Worm (Caenorhabditis elegans) whole organism, L4 larva: ENCODE results near the gene B0250.7.

ENCODE experiments used
- F26F4.8 ChIP-seq: fragments of 200-800 bp; sonication (Bioruptor generic); conservative IDR thresholded peaks from 2 replicates; pipeline ENCODE4 v1.3.6; 2022; ENCODE audit warnings: missing genetic modification characterization, missing compliant biosample characterization
- F44E2.7 ChIP-seq: fragments of 200-800 bp; sonication (Bioruptor generic); IDR thresholded peaks from 2 replicates; pipeline ENCODE4 v2.1.2; 2022; ENCODE audit warnings: missing genetic modification characterization, missing compliant biosample characterization
- T20F7.1 ChIP-seq: fragments of 200-800 bp; sonication (Bioruptor generic); optimal IDR thresholded peaks from 2 replicates; lab custom pipeline; 2018; ENCODE audit warnings: mild to moderate bottlenecking, missing genetic modification characterization, missing compliant biosample characterization
- Y105C5A.15 ChIP-seq: fragments of 200-800 bp; sonication (Bioruptor generic); IDR thresholded peaks from 2 replicates; pipeline ENCODE4 v1.3.6; 2022; ENCODE audit warnings: missing genetic modification characterization, missing compliant biosample characterization
- Y48G9A.11 ChIP-seq: fragments of 200-800 bp; sonication (Bioruptor generic); IDR thresholded peaks from 2 replicates; pipeline ENCODE4 v1.3.6; 2022; ENCODE audit warnings: missing genetic modification reagents, missing genetic modification characterization, missing compliant biosample characterization
- ZK337.2 ChIP-seq: fragments of 200-800 bp; sonication (Bioruptor generic); IDR thresholded peaks from 2 replicates; pipeline ENCODE4 v1.3.6; 2022; ENCODE audit warnings: missing genetic modification reagents, missing genetic modification characterization, missing compliant biosample characterization
- ama-1 ChIP-seq: fragments of 150-350 bp; optimal IDR thresholded peaks from 2 replicates; lab custom pipeline; 2014; ENCODE audit warnings: inconsistent platforms, mixed read lengths
- arid-1 ChIP-seq: fragments of 200-800 bp; sonication (Bioruptor generic); conservative IDR thresholded peaks from 2 replicates; pipeline ENCODE4 v1.3.6; 2022; ENCODE audit warnings: missing genetic modification reagents, missing genetic modification characterization, missing compliant biosample characterization
- ceh-32 ChIP-seq: sonication (generic microtip); optimal IDR thresholded peaks from 2 replicates; lab custom pipeline; 2016; ENCODE audit warnings: mild to moderate bottlenecking, missing genetic modification characterization, missing compliant biosample characterization; ENCODE audit not compliant: poor library complexity
- ceh-62 ChIP-seq: sonication (generic microtip); optimal IDR thresholded peaks from 2 replicates; lab custom pipeline; 2017; ENCODE audit warnings: missing biosample characterization, missing genetic modification characterization
- cey-2 ChIP-seq: sonication (generic microtip); optimal IDR thresholded peaks from 3 replicates; lab custom pipeline; 2017; ENCODE audit warnings: missing genetic modification characterization, mild to moderate bottlenecking, missing compliant biosample characterization, antibody characterized with exemption, borderline replicate concordance; ENCODE audit not compliant: insufficient read depth
- ctbp-1 ChIP-seq: fragments of 200-800 bp; sonication (Bioruptor generic); IDR thresholded peaks from 2 replicates; pipeline ENCODE4 v1.3.6; 2022; ENCODE audit warnings: missing genetic modification reagents, missing genetic modification characterization, missing compliant biosample characterization
- daf-16 ChIP-seq, 3 experiments: sonication (generic microtip); optimal IDR thresholded peaks; 2 replicates each; lab custom pipeline; 2016 to 2017; ENCODE audit warnings: missing genetic modification characterization in 3 of 3, missing genetic modification reagents in 3 of 3, mild to moderate bottlenecking in 2 of 3, missing compliant biosample characterization in 2 of 3, missing biosample characterization in 1 of 3, moderate library complexity in 1 of 3
- duxl-1 ChIP-seq: sonication (generic microtip); optimal IDR thresholded peaks from 2 replicates; lab custom pipeline; 2016; ENCODE audit warnings: mild to moderate bottlenecking, missing genetic modification characterization, moderate library complexity, missing compliant biosample characterization; ENCODE audit not compliant: poor library complexity
- egl-27 ChIP-seq: sonication (generic microtip); optimal IDR thresholded peaks from 3 replicates; lab custom pipeline; 2017; ENCODE audit warnings: missing biosample characterization, missing genetic modification reagents, missing genetic modification characterization
- fkh-10 ChIP-seq: fragments of 150-350 bp; optimal IDR thresholded peaks from 2 replicates; lab custom pipeline; 2014; ENCODE audit warnings: missing biosample characterization, missing genetic modification reagents, missing genetic modification characterization
- gei-8 ChIP-seq: fragments of 200-800 bp; sonication (Bioruptor generic); optimal IDR thresholded peaks from 2 replicates; lab custom pipeline; 2018; ENCODE audit warnings: mild to moderate bottlenecking, missing genetic modification characterization, missing compliant biosample characterization
- hif-1 ChIP-seq, 2 experiments: sonication (generic microtip); optimal IDR thresholded peaks; 2 replicates each; lab custom pipeline; 2016 to 2017; ENCODE audit warnings: missing compliant biosample characterization in 2 of 2, missing genetic modification characterization in 2 of 2, missing genetic modification reagents in 2 of 2, missing genotype in 2 of 2, mild to moderate bottlenecking in 1 of 2
- hmg-1.1 ChIP-seq: fragments of 200-800 bp; sonication (Bioruptor generic); IDR thresholded peaks from 2 replicates; pipeline ENCODE4 v1.3.6; 2022; ENCODE audit warnings: missing genetic modification reagents, missing genetic modification characterization, missing compliant biosample characterization
- lim-7 ChIP-seq: fragments of 200-800 bp; sonication (Bioruptor generic); IDR thresholded peaks from 2 replicates; pipeline ENCODE4 v1.3.6; 2022; ENCODE audit warnings: missing genetic modification characterization, missing compliant biosample characterization
- lin-1 ChIP-seq: fragments of 200-800 bp; sonication (Bioruptor generic); IDR thresholded peaks from 2 replicates; pipeline ENCODE4 v1.3.6; 2022; ENCODE audit warnings: missing genetic modification reagents, missing genetic modification characterization, missing compliant biosample characterization
- lin-15B ChIP-seq: fragments of 150-350 bp; sonication (generic microtip); optimal IDR thresholded peaks from 3 replicates; lab custom pipeline; 2014; ENCODE audit warnings: missing biosample characterization, missing genetic modification characterization
- lin-29 ChIP-seq: fragments of 200-800 bp; sonication (Bioruptor generic); IDR thresholded peaks from 2 replicates; pipeline ENCODE4 v1.3.6; 2022; ENCODE audit warnings: missing genetic modification reagents, missing genetic modification characterization, missing compliant biosample characterization
- lin-39 ChIP-seq: fragments of 150-350 bp; optimal IDR thresholded peaks from 2 replicates; lab custom pipeline; 2014; ENCODE audit warnings: missing biosample characterization, missing genetic modification reagents, missing genetic modification characterization
- mdl-1 ChIP-seq, 2 experiments: fragments of 150-350 bp in 1 of 2; sonication (generic microtip) in 1 of 2; optimal IDR thresholded peaks; 2 replicates each; lab custom pipeline; 2014 to 2017; ENCODE audit warnings: missing biosample characterization in 2 of 2, missing genetic modification characterization in 2 of 2
- mdt-29 ChIP-seq: fragments of 200-800 bp; sonication (Bioruptor generic); IDR thresholded peaks from 2 replicates; pipeline ENCODE4 v1.3.6; 2022; ENCODE audit warnings: missing genetic modification reagents, missing genetic modification characterization, missing compliant biosample characterization
- mxl-2 ChIP-seq: fragments of 200-800 bp; sonication (Bioruptor generic); conservative IDR thresholded peaks from 2 replicates; pipeline ENCODE4 v1.3.6; 2022; ENCODE audit warnings: missing genetic modification reagents, missing genetic modification characterization, missing compliant biosample characterization
- mxl-3 ChIP-seq: fragments of 200-800 bp; sonication (Bioruptor generic); optimal IDR thresholded peaks from 2 replicates; lab custom pipeline; 2018; ENCODE audit warnings: mild to moderate bottlenecking, missing genetic modification characterization, missing compliant biosample characterization
- nhr-10 ChIP-seq: fragments of 150-350 bp; optimal IDR thresholded peaks from 2 replicates; lab custom pipeline; 2014; ENCODE audit warnings: missing biosample characterization, missing genetic modification characterization
- nhr-111 ChIP-seq: fragments of 200-800 bp; sonication (Bioruptor generic); optimal IDR thresholded peaks from 2 replicates; lab custom pipeline; 2018; ENCODE audit warnings: mild to moderate bottlenecking, missing genetic modification characterization, missing compliant biosample characterization
- nhr-25 ChIP-seq: sonication (generic microtip); optimal IDR thresholded peaks from 2 replicates; lab custom pipeline; 2017; ENCODE audit warnings: missing genetic modification characterization, mild to moderate bottlenecking, missing compliant biosample characterization, antibody characterized with exemption, moderate library complexity, borderline replicate concordance; ENCODE audit not compliant: insufficient read depth
- nhr-42 ChIP-seq: fragments of 200-800 bp; sonication (Bioruptor generic); IDR thresholded peaks from 2 replicates; pipeline ENCODE4 v1.3.6; 2022; ENCODE audit warnings: missing genetic modification characterization, missing compliant biosample characterization
- nhr-6 ChIP-seq: fragments of 150-350 bp; optimal IDR thresholded peaks from 2 replicates; lab custom pipeline; 2014; ENCODE audit warnings: missing biosample characterization, missing genetic modification characterization
- pha-4 ChIP-seq, 2 experiments: fragments of 150-350 bp in 1 of 2; fragments of 200-800 bp in 1 of 2; sonication (Bioruptor generic) in 1 of 2; IDR thresholded peaks in 1 of 2; optimal IDR thresholded peaks in 1 of 2; 2 replicates each; pipeline versions ENCODE4 v1.3.6 to Lab custom; 2014 to 2022; ENCODE audit warnings: missing genetic modification characterization in 2 of 2, missing genetic modification reagents in 2 of 2, missing biosample characterization in 1 of 2, missing compliant biosample characterization in 1 of 2
- saeg-2 ChIP-seq: fragments of 200-800 bp; sonication (Bioruptor generic); IDR thresholded peaks from 2 replicates; pipeline ENCODE4 v1.3.6; 2022; ENCODE audit warnings: missing genetic modification reagents, missing genetic modification characterization, missing compliant biosample characterization
- set-16 ChIP-seq: fragments of 200-800 bp; sonication (Bioruptor generic); IDR thresholded peaks from 2 replicates; pipeline ENCODE4 v1.3.6; 2022; ENCODE audit warnings: missing genetic modification reagents, missing genetic modification characterization, missing compliant biosample characterization
- skn-1 ChIP-seq: fragments of 150-350 bp; optimal IDR thresholded peaks from 2 replicates; lab custom pipeline; 2014; ENCODE audit warnings: missing biosample characterization, missing genetic modification characterization
- snpc-1.2 ChIP-seq: fragments of 200-800 bp; sonication (Bioruptor generic); IDR thresholded peaks from 2 replicates; pipeline ENCODE4 v1.3.6; 2022; ENCODE audit warnings: missing genetic modification reagents, missing genetic modification characterization, missing compliant biosample characterization
- tag-97 ChIP-seq: fragments of 200-800 bp; sonication (Bioruptor generic); IDR thresholded peaks from 2 replicates; pipeline ENCODE4 v1.3.6; 2022; ENCODE audit warnings: missing genetic modification characterization, missing compliant biosample characterization
- tra-1 ChIP-seq: fragments of 200-800 bp; sonication (Bioruptor generic); IDR thresholded peaks from 2 replicates; pipeline ENCODE4 v1.3.6; 2022; ENCODE audit warnings: missing genetic modification reagents, missing genetic modification characterization, missing compliant biosample characterization
- unc-130 ChIP-seq: sonication (generic microtip); optimal IDR thresholded peaks from 2 replicates; lab custom pipeline; 2016; ENCODE audit warnings: missing genetic modification reagents, missing genetic modification characterization, missing compliant biosample characterization
- unc-62 ChIP-seq, 3 experiments: fragments of 150-350 bp in 1 of 3; sonication (generic microtip); optimal IDR thresholded peaks in 2 of 3; peaks in 1 of 3; 1 replicate in 1 of 3; 2 replicates in 2 of 3; lab custom pipeline; 2014 to 2017; ENCODE audit warnings: missing biosample characterization in 3 of 3, missing genetic modification characterization in 3 of 3, missing genetic modification reagents in 3 of 3, missing genotype in 1 of 3
- vab-7 ChIP-seq: fragments of 200-800 bp; sonication (Bioruptor generic); IDR thresholded peaks from 2 replicates; pipeline ENCODE4 v1.3.6; 2022; ENCODE audit warnings: missing genetic modification reagents, missing genetic modification characterization, missing compliant biosample characterization
- zag-1 ChIP-seq: fragments of 150-350 bp; optimal IDR thresholded peaks from 2 replicates; lab custom pipeline; 2014; ENCODE audit warnings: missing biosample characterization, missing genetic modification characterization
- zip-2 ChIP-seq: fragments of 150-350 bp; optimal IDR thresholded peaks from 2 replicates; lab custom pipeline; 2014; ENCODE audit warnings: missing biosample characterization, missing genetic modification characterization
- ztf-7 ChIP-seq: fragments of 150-350 bp; optimal IDR thresholded peaks from 2 replicates; lab custom pipeline; 2014; ENCODE audit warnings: missing biosample characterization, missing genetic modification characterization

The B0250.7 gene

ce11 chrV:20424229-20425182 is 51.4 kb downstream of the B0250.7 start (continued):
- no peak for TF ChIP-seq lin-15B (tag; lab: Kevin White, UChicago)
- TF ChIP-seq unc-130 (GFP tag; lab: Kevin White, UChicago), result peak; percentile 58
- peak; percentile 24 to 71 for TF ChIP-seq mdl-1 (tag; optimal IDR thresholded peaks at IDR 0.05; lab: Kevin White, UChicago)
- no peak for TF ChIP-seq ztf-7
- TF ChIP-seq nhr-42 (GFP tag; lab: Robert Waterston, UW), result no peak
- no peak for TF ChIP-seq lin-39 (tag; lab: Kevin White, UChicago)
- TF ChIP-seq cey-2 (tag; lab: Kevin White, UChicago), result no peak
- TF ChIP-seq mxl-3, result peak; percentile 53
- no peak for TF ChIP-seq Y48G9A.11 (GFP tag; lab: Robert Waterston, UW)
- no peak for TF ChIP-seq skn-1
- no peak for TF ChIP-seq ZK337.2 (GFP tag; lab: Robert Waterston, UW)
- TF ChIP-seq nhr-6 (tag; lab: Kevin White, UChicago), result peak; percentile 49
- TF ChIP-seq unc-62 (GFP tag; optimal IDR thresholded peaks at IDR 0.05 in 1 of 2; lab: Kevin White, UChicago), result no peak
- TF ChIP-seq unc-62 (tag; optimal IDR thresholded peaks at IDR 0.05; lab: Kevin White, UChicago), result no peak
- peak; percentile 10 for TF ChIP-seq fkh-10 (GFP tag; lab: Kevin White, UChicago)
- TF ChIP-seq nhr-25, result no peak
- 0 out of 2 replicates have a peak, but pooled peaks have one; percentile 26 for TF ChIP-seq F26F4.8 (GFP tag; lab: Robert Waterston, UW)
- TF ChIP-seq ceh-32, result no peak
- no peak for TF ChIP-seq ceh-62 (tag; lab: Kevin White, UChicago)
- no peak for TF ChIP-seq lin-29 (GFP tag; lab: Robert Waterston, UW)
- TF ChIP-seq pha-4 (GFP tag; IDR thresholded peaks at IDR 0.05; lab: Robert Waterston, UW), result no peak
- no peak for TF ChIP-seq pha-4 (tag; optimal IDR thresholded peaks at IDR 0.05; lab: Kevin White, UChicago)
- no peak for TF ChIP-seq ama-1
- no peak for TF ChIP-seq mxl-2 (GFP tag; lab: Robert Waterston, UW)
- no peak for TF ChIP-seq zip-2 (tag; lab: Kevin White, UChicago)
- no peak for TF ChIP-seq F44E2.7
- no peak for TF ChIP-seq T20F7.1 (GFP tag; lab: Kevin White, UChicago)
- TF ChIP-seq nhr-10 (tag; lab: Kevin White, UChicago), result no peak
- no peak for TF ChIP-seq daf-16 (GFP tag; optimal IDR thresholded peaks at IDR 0.05; lab: Kevin White, UChicago)
- peak; percentile 86 for TF ChIP-seq daf-16 (tag; optimal IDR thresholded peaks at IDR 0.05; lab: Kevin White, UChicago)
- no peak for TF ChIP-seq Y105C5A.15 (GFP tag; lab: Robert Waterston, UW)
- no peak for TF ChIP-seq saeg-2 (GFP tag; lab: Robert Waterston, UW)
- no peak for TF ChIP-seq egl-27
- no peak for TF ChIP-seq lim-7 (GFP tag; lab: Robert Waterston, UW)
- TF ChIP-seq vab-7 (GFP tag; lab: Robert Waterston, UW), result no peak
- no peak for TF ChIP-seq mdt-29
- no peak for TF ChIP-seq tag-97 (GFP tag; lab: Robert Waterston, UW)
- no peak for TF ChIP-seq ctbp-1
- TF ChIP-seq hmg-1.1 (GFP tag; lab: Robert Waterston, UW), result peak; percentile 58; the same call in 1 of the 2 replicates
- TF ChIP-seq gei-8 (GFP tag; lab: Kevin White, UChicago), result no peak
- no peak; the same call in 1 of the 2 replicates for TF ChIP-seq tra-1 (GFP tag; lab: Robert Waterston, UW)
- no peak for TF ChIP-seq zag-1 (tag; lab: Kevin White, UChicago)
- TF ChIP-seq lin-1, result no peak
- peak in 1 of 2 experiments; percentile 56 for TF ChIP-seq hif-1 (tag; optimal IDR thresholded peaks at IDR 0.05; lab: Kevin White, UChicago)
- no peak for TF ChIP-seq snpc-1.2
- no peak for TF ChIP-seq nhr-111 (GFP tag; lab: Kevin White, UChicago)
- TF ChIP-seq set-16 (GFP tag; lab: Robert Waterston, UW), result 0 out of 2 replicates have a peak, but pooled peaks have one; percentile 18
- peak; percentile 70 for TF ChIP-seq duxl-1 (tag; lab: Kevin White, UChicago)
- TF ChIP-seq arid-1, result no peak
